Worm (Caenorhabditis elegans): Measurements from ENCODE around the gene gadr-2.

ce11 chrIV:9438753-9439152, 46.2 kb downstream of the gadr-2 start:
- TF ChIP-seq ama-1 (optimal IDR thresholded peaks at IDR 0.05) = no peak
- no peak for TF ChIP-seq hmg-4 (GFP tag; optimal IDR thresholded peaks at IDR 0.05)
- no peak for TF ChIP-seq scrt-1 (GFP tag; IDR thresholded peaks at IDR 0.05)

Measured in whole organism, early embryonic.